Fruit fly (Drosophila melanogaster) Kc167 (cell line): Measurements from ENCODE around the gene CG11131.

ENCODE experiments used
- Myc ChIP-seq: fragments of >200 bp; optimal IDR thresholded peaks from 2 replicates; lab custom pipeline; 2017; ENCODE audit warnings: missing external identifiers
- Sin3A ChIP-seq: fragments of >200 bp; optimal IDR thresholded peaks from 2 replicates; lab custom pipeline; 2018; ENCODE audit warnings: missing external identifiers
- h ChIP-seq: fragments of >200 bp; optimal IDR thresholded peaks from 3 replicates; lab custom pipeline; 2018; ENCODE audit warnings: missing external identifiers
- insv ChIP-seq: fragments of >200 bp; optimal IDR thresholded peaks from 3 replicates; lab custom pipeline; 2018; ENCODE audit warnings: missing external identifiers
- psq ChIP-seq: fragments of >200 bp; optimal IDR thresholded peaks from 2 replicates; lab custom pipeline; 2017; ENCODE audit warnings: missing external identifiers
- ttk ChIP-seq: sonication (Bioruptor generic); optimal IDR thresholded peaks from 2 replicates; lab custom pipeline; 2017; ENCODE audit warnings: missing external identifiers

CG11131 gene

DNA sequence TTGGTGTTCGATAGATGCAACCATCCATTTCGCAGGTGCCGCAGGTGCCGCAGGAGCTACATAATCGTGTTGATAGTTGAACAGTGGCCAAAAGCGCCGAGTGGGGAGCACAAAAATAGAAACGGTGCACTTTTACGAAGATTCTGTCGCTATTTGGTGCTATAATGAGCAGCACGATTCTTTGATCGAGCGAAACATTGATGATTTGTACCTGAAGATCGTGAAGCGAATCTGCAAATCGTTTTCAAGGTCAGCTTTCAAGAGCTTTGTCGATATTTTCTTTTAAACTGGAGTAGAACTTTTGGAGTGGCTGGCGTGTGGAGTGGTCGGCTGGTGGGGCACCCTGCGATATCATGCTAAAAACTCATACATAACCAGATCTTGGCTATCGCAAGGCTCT is at the start of gene CG11131:
Gene CG11131, plus strand, starts transcription at position 301 of the 400 bp plus-strand sequence.
- TF ChIP-seq Myc (lab: Kevin White, UChicago) = no peak
- TF ChIP-seq psq (lab: Kevin White, UChicago) = no peak
- TF ChIP-seq h (lab: Kevin White, UChicago) = no peak
- TF ChIP-seq Sin3A (lab: Kevin White, UChicago) = no peak
- no peak for TF ChIP-seq insv (lab: Kevin White, UChicago)
- TF ChIP-seq ttk (lab: Kevin White, UChicago) = no peak

DNA sequence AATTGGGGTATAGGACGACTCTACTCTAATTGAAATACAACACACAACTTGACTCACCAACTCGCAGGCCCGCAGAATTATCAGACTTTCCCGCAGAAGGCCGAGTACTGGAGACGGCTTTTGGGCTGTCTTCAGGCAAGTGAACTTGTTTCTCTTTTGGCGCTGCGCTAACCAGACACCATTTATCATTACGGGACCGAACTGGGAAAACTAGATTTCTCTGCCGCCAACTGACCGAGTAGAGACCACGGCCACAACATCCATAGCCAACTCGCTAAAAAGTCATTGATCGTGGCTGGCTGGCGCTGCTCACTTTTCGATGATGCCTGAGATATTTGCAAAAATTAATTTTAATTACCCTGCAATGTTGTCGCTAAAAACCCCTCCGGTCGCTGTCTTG is 49.6 kb upstream of the CG11131 start:
- TF ChIP-seq psq (lab: Kevin White, UChicago) = no peak
- no peak for TF ChIP-seq ttk (lab: Kevin White, UChicago)
- TF ChIP-seq Myc (lab: Kevin White, UChicago) = no peak
- TF ChIP-seq Sin3A (lab: Kevin White, UChicago) = no peak
- no peak for TF ChIP-seq insv (lab: Kevin White, UChicago)

DNA sequence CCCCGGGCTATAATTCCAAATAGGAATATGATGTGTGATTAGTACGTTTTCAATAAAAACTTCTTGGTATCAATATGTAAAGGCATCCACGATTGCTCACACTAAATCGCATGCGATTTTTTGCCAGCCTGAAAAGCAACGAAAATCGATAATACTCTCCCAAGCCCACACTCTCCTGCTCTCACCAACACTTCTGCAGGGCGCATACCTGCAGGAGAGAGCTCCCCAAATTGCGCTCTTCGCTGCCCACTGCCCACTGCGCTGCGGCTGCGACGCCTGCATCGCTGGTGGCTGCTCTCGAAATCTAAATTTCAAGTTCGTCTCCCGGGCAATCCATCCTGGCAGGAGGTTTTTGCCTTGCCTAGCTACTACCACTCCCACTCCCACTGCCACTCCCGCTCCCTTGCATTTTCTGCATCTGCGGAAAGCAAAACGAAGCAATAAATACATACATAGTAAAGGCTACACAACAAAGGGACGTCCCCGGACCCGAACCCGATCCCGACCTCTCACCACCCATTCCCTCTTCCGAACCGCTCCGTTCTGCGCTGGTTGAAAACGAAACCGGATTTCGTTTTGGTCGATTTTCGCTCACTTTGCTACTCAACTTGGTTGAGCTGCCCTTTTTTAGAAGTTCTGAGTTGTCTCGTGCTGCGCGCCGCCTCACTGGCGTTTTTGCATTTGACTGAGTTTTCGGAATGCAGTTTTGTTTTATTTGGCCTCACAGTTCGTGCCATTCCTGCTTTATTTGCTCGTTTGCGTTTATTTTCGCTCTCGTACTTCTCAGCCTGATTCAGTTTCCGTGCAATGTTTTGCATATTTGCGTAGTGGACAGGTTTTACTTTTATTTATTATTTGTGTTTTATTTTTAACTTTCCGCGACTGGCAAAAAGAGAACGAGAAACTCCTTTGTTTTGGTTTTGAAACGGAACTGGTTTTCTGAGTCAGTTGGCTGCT is 47.1 kb upstream of the CG11131 start:
- TF ChIP-seq ttk (lab: Kevin White, UChicago) (no peak), h (lab: Kevin White, UChicago) (no peak), psq (lab: Kevin White, UChicago) (no peak), Sin3A (lab: Kevin White, UChicago) (no peak), insv (lab: Kevin White, UChicago) (no peak), Myc (lab: Kevin White, UChicago) (no peak)

DNA sequence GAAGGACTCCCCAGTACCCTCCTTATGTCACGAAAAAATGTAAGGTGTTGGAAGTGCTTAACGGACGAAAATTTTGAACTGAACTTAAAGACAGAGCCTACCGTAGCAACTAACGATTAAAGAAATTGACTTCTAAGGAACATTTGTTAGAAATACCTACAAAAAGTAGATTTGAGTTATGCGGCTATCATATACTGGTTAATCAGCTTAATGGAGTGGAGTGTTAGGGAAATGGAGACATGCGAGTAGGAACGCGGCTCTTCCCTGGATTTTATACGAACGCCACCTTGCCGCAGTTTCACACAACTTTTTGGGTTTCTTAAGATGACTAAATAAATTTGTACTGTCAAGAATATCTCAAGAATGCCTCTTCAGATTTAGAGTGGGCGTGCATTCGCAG is 45.1 kb upstream of the CG11131 start, which contains the start of gene CG32462:
Gene CG32462, minus strand, starts transcription at position 101 of the 400 bp plus-strand sequence.
- TF ChIP-seq ttk (lab: Kevin White, UChicago) = no peak
- TF ChIP-seq insv (lab: Kevin White, UChicago) = no peak
- no peak for TF ChIP-seq h (lab: Kevin White, UChicago)
- TF ChIP-seq Sin3A (lab: Kevin White, UChicago) = no peak
- TF ChIP-seq psq (lab: Kevin White, UChicago) = no peak

DNA sequence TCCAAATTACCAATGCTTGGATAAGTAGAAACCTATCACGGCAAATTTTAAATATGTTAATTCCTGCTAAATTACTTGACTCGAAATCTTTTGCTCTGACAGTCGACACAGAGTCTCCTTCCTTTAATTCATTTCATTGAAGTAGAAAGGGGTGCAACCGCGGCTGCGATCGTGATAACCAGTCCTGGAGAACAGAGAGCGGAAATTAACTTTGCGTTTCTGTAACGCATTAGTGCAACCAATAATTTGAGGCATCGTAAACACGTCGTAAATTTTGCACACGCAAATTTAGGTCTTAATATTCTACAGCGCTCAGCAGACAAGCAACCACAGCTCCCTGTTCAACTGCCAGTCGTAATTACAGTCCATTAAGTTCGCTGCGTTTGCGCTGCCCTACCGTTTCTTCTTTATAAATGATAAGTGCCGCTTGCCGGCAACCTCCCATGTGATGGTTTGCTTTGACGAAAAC is 42.5 kb upstream of the CG11131 start, which contains the start of gene CG32459:
Gene CG32459, minus strand, starts transcription at position 51 of the 469 bp plus-strand sequence.
- TF ChIP-seq Myc (lab: Kevin White, UChicago) (no peak), ttk (lab: Kevin White, UChicago) (no peak), psq (lab: Kevin White, UChicago) (no peak), insv (lab: Kevin White, UChicago) (no peak), h (lab: Kevin White, UChicago) (no peak), Sin3A (lab: Kevin White, UChicago) (no peak)

DNA sequence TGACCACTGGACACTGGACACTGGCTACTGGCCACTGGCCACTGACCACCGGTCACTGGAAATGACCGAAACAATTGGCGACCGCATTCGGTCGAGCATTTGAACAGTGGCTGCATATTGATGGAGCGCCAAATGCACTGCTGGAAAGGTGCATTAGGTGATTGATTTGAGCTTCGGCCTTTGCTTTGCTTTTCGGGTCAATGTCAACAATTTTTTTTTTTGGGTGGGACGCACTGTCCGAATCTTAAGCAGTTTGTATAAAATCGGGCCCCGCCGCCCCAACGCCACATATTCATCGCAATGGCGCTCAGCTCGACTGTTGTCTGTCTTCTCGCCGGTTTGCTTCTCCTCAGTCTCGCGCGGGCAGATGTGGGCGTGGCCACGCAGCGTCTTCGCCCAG is 38.1 kb upstream of the CG11131 start, which contains the start of gene CG13239:
Gene CG13239, plus strand, starts transcription at position 301 of the 400 bp plus-strand sequence.
- TF ChIP-seq ttk (lab: Kevin White, UChicago) (no peak), Sin3A (lab: Kevin White, UChicago) (no peak), psq (lab: Kevin White, UChicago) (no peak), insv (lab: Kevin White, UChicago) (no peak), h (lab: Kevin White, UChicago) (no peak), Myc (lab: Kevin White, UChicago) (no peak)

DNA sequence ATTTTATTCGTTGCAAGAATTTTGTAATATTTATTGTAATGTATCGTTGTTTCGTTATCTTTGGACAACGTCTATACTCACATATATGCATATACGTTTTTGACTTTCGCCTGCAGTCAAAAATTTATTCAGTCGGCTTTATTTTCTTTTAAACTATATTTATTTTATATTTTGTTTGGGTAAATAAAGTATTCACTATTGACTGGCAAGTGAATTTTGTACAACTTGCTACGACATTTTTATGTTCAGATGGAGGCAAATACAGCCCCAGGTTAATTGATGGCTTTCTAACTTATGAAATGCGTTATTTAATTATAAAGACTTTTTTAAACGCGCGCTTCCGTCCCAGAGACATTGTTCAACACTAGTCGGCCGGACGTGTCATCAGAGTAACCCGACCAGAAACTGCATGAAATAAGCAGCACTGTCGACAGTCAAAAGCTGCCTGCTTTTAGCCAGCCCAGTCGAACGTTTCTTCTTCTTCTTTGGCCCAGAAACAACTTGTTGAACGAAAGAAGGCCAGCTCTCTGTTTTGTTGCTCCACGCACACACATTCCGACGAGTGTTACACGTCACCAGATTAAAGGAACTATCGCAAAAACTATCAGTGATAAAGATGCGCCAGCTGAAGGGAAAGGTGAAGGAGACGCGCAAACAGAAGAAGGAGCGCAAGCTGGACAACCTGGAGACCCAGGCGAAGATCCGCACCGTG is 35.0 kb upstream of the CG11131 start, which contains the start of gene CG33169:
Gene CG33169, plus strand, starts transcription at position 498 of the 712 bp plus-strand sequence.
- no peak for TF ChIP-seq ttk (lab: Kevin White, UChicago)
- TF ChIP-seq insv (lab: Kevin White, UChicago) = no peak
- no peak for TF ChIP-seq Myc (lab: Kevin White, UChicago)
- no peak for TF ChIP-seq psq (lab: Kevin White, UChicago)
- no peak for TF ChIP-seq Sin3A (lab: Kevin White, UChicago)
- TF ChIP-seq h (lab: Kevin White, UChicago) = no peak

DNA sequence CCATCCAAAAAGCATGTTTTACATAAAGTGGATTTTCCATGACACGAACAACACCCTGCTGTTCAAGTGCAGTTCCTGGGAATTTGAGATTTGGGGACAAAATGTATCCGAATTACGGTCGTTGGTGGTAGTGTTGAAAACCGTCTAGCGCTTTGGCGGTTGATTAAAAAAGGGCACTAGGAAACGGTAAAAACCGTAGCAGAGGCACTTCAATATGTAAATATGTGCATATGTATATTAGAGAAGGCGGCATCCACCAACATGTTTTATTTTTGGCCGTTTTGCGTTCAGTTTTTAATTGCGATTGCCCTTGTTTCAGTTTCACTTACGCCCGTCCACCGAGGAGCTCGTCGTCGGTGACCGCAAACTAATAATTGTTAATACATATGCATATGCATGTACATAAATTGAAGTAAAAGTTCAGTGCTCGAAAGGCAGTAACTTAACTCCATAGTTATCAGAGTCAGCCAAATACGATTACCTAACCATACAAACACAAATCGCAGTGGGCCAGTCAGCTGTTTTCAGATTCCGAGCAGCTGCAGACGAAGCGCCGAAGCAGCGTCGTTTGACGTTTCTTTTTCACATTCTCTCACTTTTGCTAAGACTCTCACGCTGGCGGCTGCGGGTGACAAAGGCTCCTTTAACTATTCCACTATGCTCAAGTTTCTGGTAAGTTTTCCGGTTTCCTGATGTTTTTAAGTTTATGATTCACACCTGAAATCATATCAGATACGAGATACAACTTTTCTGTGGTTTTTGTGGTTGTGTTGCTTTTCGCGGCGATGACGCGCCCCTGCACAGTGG is 34.1 kb upstream of the CG11131 start, which contains the start of gene CG33170:
Gene CG33170, plus strand, starts transcription at position 347 of the 807 bp plus-strand sequence.
- TF ChIP-seq ttk (lab: Kevin White, UChicago) (no peak), psq (lab: Kevin White, UChicago) (no peak), h (lab: Kevin White, UChicago) (no peak)

DNA sequence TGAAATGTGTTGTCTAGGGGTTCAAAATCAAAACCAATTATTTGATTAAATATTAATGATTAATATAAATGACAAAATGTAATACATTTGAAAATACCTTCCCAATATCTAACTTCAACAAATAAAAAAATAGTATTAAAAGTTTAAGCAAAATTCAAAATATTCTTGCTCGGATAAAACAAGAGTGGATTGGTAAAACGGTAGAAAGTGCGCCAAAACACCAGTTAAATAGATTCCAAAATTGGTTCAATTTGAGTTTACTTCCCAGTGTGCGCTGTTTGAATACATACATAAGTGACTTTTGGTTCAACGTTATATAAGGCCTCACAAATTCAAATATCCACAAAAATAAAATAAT is 33.5 kb upstream of the CG11131 start:
- TF ChIP-seq Sin3A (lab: Kevin White, UChicago) (no peak), h (lab: Kevin White, UChicago) (no peak), psq (lab: Kevin White, UChicago) (no peak), insv (lab: Kevin White, UChicago) (no peak), Myc (lab: Kevin White, UChicago) (no peak), ttk (lab: Kevin White, UChicago) (no peak)

DNA sequence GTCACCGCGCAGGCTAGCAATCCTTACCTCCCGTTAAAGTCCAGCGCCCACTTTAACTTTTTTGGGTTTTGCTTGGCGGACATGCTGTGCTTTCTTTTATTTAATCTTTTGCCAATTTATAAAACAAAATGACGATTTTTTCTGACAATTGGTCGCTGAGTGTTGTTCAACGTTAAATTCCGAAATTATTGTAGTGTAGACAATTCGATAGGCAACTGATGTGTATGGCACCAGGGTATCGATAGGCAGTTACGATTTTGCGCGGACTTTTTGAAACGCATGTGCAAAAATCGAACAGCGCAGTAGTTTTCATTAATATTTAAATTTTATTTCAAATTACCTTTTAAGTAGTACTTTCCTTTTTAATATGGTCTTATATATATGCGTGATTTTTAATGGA is 30.5 kb upstream of the CG11131 start, which contains the start of gene EMC4:
Gene EMC4, minus strand, starts transcription at position 174 of the 400 bp plus-strand sequence.
- TF ChIP-seq psq (lab: Kevin White, UChicago) = no peak
- TF ChIP-seq insv (lab: Kevin White, UChicago) = no peak
- no peak for TF ChIP-seq Myc (lab: Kevin White, UChicago)
- no peak for TF ChIP-seq h (lab: Kevin White, UChicago)
- no peak for TF ChIP-seq Sin3A (lab: Kevin White, UChicago)
- TF ChIP-seq ttk (lab: Kevin White, UChicago) = no peak
